Fruit fly (Drosophila melanogaster): ENCODE measurements around the gene CG17544.

The CG17544 gene

dm6 chr2L:19398317-19399234 lies at the start of gene CG17544 (continued):
- peak; percentile 87 for TF ChIP-seq grau (tag; optimal IDR thresholded peaks at IDR 0.05)
- TF ChIP-seq emc (GFP tag; optimal IDR thresholded peaks at IDR 0.05), result no peak
- peak; percentile 70 for TF ChIP-seq CG9215 (GFP tag; IDR thresholded peaks at IDR 0.05)
- peak; percentile 66 for TF ChIP-seq chm (GFP tag; IDR thresholded peaks at IDR 0.05)
- no peak for TF ChIP-seq CG12236 (GFP tag; optimal IDR thresholded peaks at IDR 0.05)
- no peak for TF ChIP-seq BEAF-32 (GFP tag; optimal IDR thresholded peaks at IDR 0.05)
- no peak for TF ChIP-seq Camta (GFP tag; optimal IDR thresholded peaks at IDR 0.05)
- no peak for TF ChIP-seq slou (GFP tag; optimal IDR thresholded peaks at IDR 0.05)
- TF ChIP-seq Nf-YB (GFP tag; optimal IDR thresholded peaks at IDR 0.05), result peak; percentile 67
- no peak for TF ChIP-seq Doc3 (GFP tag; IDR thresholded peaks at IDR 0.05; ENCODE audit: partially characterized antibody)
- TF ChIP-seq Hr39 (optimal IDR thresholded peaks at IDR 0.05), result no peak
- no peak for TF ChIP-seq Nf-YA (GFP tag; IDR thresholded peaks at IDR 0.05)
- TF ChIP-seq disco-r (GFP tag; optimal IDR thresholded peaks at IDR 0.05), result no peak
- peak; percentile 52 for TF ChIP-seq CG4820 (GFP tag; optimal IDR thresholded peaks at IDR 0.05)
- TF ChIP-seq wek (GFP tag; optimal IDR thresholded peaks at IDR 0.05), result no peak
- TF ChIP-seq Tbp (GFP tag; optimal IDR thresholded peaks at IDR 0.05), result no peak
- TF ChIP-seq CG10654 (GFP tag; optimal IDR thresholded peaks at IDR 0.05), result peak; percentile 70
- peak; percentile 47; the same call in 1 of the 2 replicates for TF ChIP-seq ranshi (GFP tag; IDR thresholded peaks at IDR 0.05)
- peak; percentile 89 for TF ChIP-seq CG10979 (tag; optimal IDR thresholded peaks at IDR 0.05)
- peak; percentile 43 for TF ChIP-seq CG10462 (GFP tag; optimal IDR thresholded peaks at IDR 0.05)
- no peak for TF ChIP-seq Sry-δ (GFP tag; optimal IDR thresholded peaks at IDR 0.05)
- peak; percentile 90 for TF ChIP-seq cg (GFP tag; optimal IDR thresholded peaks at IDR 0.05)
- peak; percentile 48; the same call in 2 of the 3 replicates for TF ChIP-seq CG34224 (GFP tag; IDR thresholded peaks at IDR 0.05; ENCODE audit: partially characterized antibody)
- TF ChIP-seq Dbx (GFP tag; IDR thresholded peaks at IDR 0.05), result peak; percentile 76; the same call in 1 of the 3 replicates
- TF ChIP-seq Eip74EF (GFP tag; optimal IDR thresholded peaks at IDR 0.05), result peak in 1 of 2 experiments; percentile 22
- TF ChIP-seq p53 (GFP tag; optimal IDR thresholded peaks at IDR 0.05), result no peak
- TF ChIP-seq Awh (GFP tag; IDR thresholded peaks at IDR 0.05), result no peak
- no peak for TF ChIP-seq ham (GFP tag; IDR thresholded peaks at IDR 0.05)
- no peak for TF ChIP-seq nerfin-2 (GFP tag; IDR thresholded peaks at IDR 0.05; ENCODE audit: partially characterized antibody)
- TF ChIP-seq CG18476 (GFP tag; optimal IDR thresholded peaks at IDR 0.05), result no peak
- TF ChIP-seq CG2129 (GFP tag; IDR thresholded peaks at IDR 0.05; ENCODE audit: partially characterized antibody), result no peak
- peak; percentile 91 for TF ChIP-seq lab (GFP tag; optimal IDR thresholded peaks at IDR 0.05)
- TF ChIP-seq MBD-R2 (GFP tag; IDR thresholded peaks at IDR 0.05), result no peak; the same call in 1 of the 2 replicates
- TF ChIP-seq CG14667 (GFP tag; IDR thresholded peaks at IDR 0.05), result peak; percentile 33; the same call in 1 of the 2 replicates
- no peak for TF ChIP-seq CG5245 (GFP tag; optimal IDR thresholded peaks at IDR 0.05)
- TF ChIP-seq ase (GFP tag; IDR thresholded peaks at IDR 0.05), result peak; percentile 49; the same call in 1 of the 3 replicates
- peak; percentile 78 for TF ChIP-seq CG6683 (GFP tag; optimal IDR thresholded peaks at IDR 0.05)
- TF ChIP-seq Ravus (GFP tag; IDR thresholded peaks at IDR 0.05), result no peak
- peak; percentile 84 for TF ChIP-seq BtbVII (GFP tag; optimal IDR thresholded peaks at IDR 0.05)
- peak; percentile 40 for TF ChIP-seq esg (GFP tag; conservative IDR thresholded peaks at IDR 0.05)
- peak; percentile 92 for TF ChIP-seq onecut (GFP tag; IDR thresholded peaks at IDR 0.05)
- no peak for TF ChIP-seq CG14965 (GFP tag; optimal IDR thresholded peaks at IDR 0.05; ENCODE audit: borderline replicate concordance)
- TF ChIP-seq peb (GFP tag; IDR thresholded peaks at IDR 0.05), result no peak
- peak; percentile 67 for TF ChIP-seq Ptx1 (GFP tag; IDR thresholded peaks at IDR 0.05)
- TF ChIP-seq Adf1 (GFP tag; IDR thresholded peaks at IDR 0.05), result peak; percentile 48; the same call in 1 of the 2 replicates
- peak; percentile 42 for TF ChIP-seq slp2 (GFP tag; optimal IDR thresholded peaks at IDR 0.05)
- no peak for TF ChIP-seq NK7.1 (GFP tag; optimal IDR thresholded peaks at IDR 0.05)
- TF ChIP-seq CG6689 (GFP tag; IDR thresholded peaks at IDR 0.05), result peak; percentile 52; the same call in 1 of the 2 replicates
- TF ChIP-seq Hsf (GFP tag; optimal IDR thresholded peaks at IDR 0.05), result peak; percentile 26
